Worm (Caenorhabditis elegans): ENCODE measurements around the gene R03G5.6.

DNA sequence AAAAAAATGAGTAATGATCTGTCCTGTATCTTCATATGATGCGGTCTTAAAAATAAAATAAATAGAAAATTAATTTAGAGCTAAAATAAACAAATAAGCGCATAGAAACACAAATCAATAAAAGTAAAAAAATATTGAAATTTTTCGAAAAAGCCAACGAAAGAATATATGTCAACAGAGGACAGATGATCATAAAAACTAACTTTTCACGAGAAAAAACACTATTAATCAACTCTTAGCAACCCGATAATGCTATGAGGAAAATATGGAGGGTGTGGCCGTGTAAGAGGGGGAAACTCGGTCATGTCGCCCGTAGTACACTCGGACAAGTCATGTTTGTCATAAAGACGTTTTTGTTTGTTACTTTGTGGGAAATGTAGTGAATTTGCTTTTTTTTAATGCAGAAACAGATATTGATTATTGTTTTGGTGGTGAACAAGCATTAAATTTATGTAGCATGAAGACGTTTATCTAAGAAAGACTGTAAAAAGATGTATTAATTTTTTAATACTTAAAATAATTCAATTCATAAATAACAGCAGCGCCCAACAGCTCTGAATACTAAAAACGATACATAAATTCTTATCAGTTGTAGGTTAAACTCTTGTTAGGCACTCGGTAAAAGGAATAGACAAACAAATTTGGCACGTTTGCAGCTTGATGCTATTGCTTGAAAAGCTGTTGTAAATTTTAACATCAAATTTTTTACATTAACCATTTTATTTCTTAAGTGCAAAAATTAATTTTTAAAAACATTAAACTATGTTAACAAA is 18.3 kb downstream of the R03G5.6 start, which contains the start of gene adm-4:
- TF ChIP-seq ceh-100 (GFP tag; IDR thresholded peaks at IDR 0.05) (no peak), aptf-2 (GFP tag; conservative IDR thresholded peaks at IDR 0.05) (no peak), nfya-1 (tag; optimal IDR thresholded peaks at IDR 0.05; ENCODE audit: borderline replicate concordance, insufficient read depth) (no peak), unc-62 (GFP tag; optimal IDR thresholded peaks at IDR 0.05) (no peak), mcd-1 (GFP tag; IDR thresholded peaks at IDR 0.05) (no peak), lin-35 (GFP tag; optimal IDR thresholded peaks at IDR 0.05) (no peak), nhr-27 (tag; optimal IDR thresholded peaks at IDR 0.05) (no peak)

Data from whole organism, young adult.